Fruit fly (Drosophila melanogaster) whole organism, embryonic: ENCODE results near the gene sxe2.
A peak's percentile ranks its signal among the peaks of the same experiment; 100 is the strongest.

Experiments
- B-H2 ChIP-seq: fragments of 200-800 bp; sonication (Bioruptor generic); optimal IDR thresholded peaks from 2 replicates; lab custom pipeline; 2018; ENCODE audit warnings: missing biosample characterization, mild to moderate bottlenecking, missing genetic modification characterization
- Bgb ChIP-seq: fragments of 200-800 bp; sonication (Bioruptor generic); IDR thresholded peaks from 2 replicates; pipeline ENCODE4 v1.3.6; 2022; ENCODE audit warnings: missing biosample characterization, missing genetic modification characterization; ENCODE audit not compliant: partially characterized antibody
- Bteb2 ChIP-seq: fragments of 200-800 bp; sonication (Bioruptor generic); optimal IDR thresholded peaks from 2 replicates; lab custom pipeline; 2016; ENCODE audit warnings: missing biosample characterization, missing genetic modification characterization
- CG11696 ChIP-seq: fragments of 200-800 bp; sonication (Bioruptor generic); IDR thresholded peaks from 2 replicates; pipeline ENCODE4 v1.3.6; 2022; ENCODE audit warnings: missing biosample characterization, missing genetic modification characterization
- CG12236 ChIP-seq: fragments of 200-800 bp; sonication (Bioruptor generic); optimal IDR thresholded peaks from 2 replicates; lab custom pipeline; 2016; ENCODE audit warnings: missing biosample characterization, missing genetic modification characterization
- CG13624 ChIP-seq: fragments of 200-800 bp; sonication (Bioruptor generic); optimal IDR thresholded peaks from 2 replicates; lab custom pipeline; 2016; ENCODE audit warnings: missing biosample characterization, missing genetic modification characterization
- CG14667 ChIP-seq: fragments of 200-800 bp; sonication (Bioruptor generic); IDR thresholded peaks from 2 replicates; pipeline ENCODE4 v1.3.6; 2022; ENCODE audit warnings: missing biosample characterization, missing genetic modification characterization
- CG16779 ChIP-seq: fragments of 200-800 bp; sonication (Bioruptor generic); IDR thresholded peaks from 2 replicates; pipeline ENCODE4 v1.3.6; 2022; ENCODE audit warnings: missing biosample characterization, missing genetic modification characterization
- CG17385 ChIP-seq: fragments of 200-800 bp; sonication (Bioruptor generic); optimal IDR thresholded peaks from 3 replicates; lab custom pipeline; 2018; ENCODE audit warnings: missing biosample characterization, mild to moderate bottlenecking, missing genetic modification characterization
- CG2120 ChIP-seq: fragments of 200-800 bp; sonication (Bioruptor generic); optimal IDR thresholded peaks from 3 replicates; lab custom pipeline; 2016; ENCODE audit warnings: missing biosample characterization, missing genetic modification characterization
- CG2129 ChIP-seq: fragments of 200-800 bp; sonication (Bioruptor generic); IDR thresholded peaks from 2 replicates; pipeline ENCODE4 v1.3.6; 2022; ENCODE audit warnings: missing biosample characterization, missing genetic modification characterization; ENCODE audit not compliant: partially characterized antibody
- CG2199 ChIP-seq: fragments of 200-800 bp; sonication (Bioruptor generic); IDR thresholded peaks from 3 replicates; pipeline ENCODE4 v1.3.6; 2022; ENCODE audit warnings: missing biosample characterization, missing genetic modification characterization
- CG2712 ChIP-seq: fragments of 200-800 bp; optimal IDR thresholded peaks from 3 replicates; lab custom pipeline; 2019; ENCODE audit warnings: missing biosample characterization, mild to moderate bottlenecking, missing genetic modification characterization, moderate library complexity
- CG2875 ChIP-seq: fragments of 200-800 bp; sonication (Bioruptor generic); optimal IDR thresholded peaks from 2 replicates; lab custom pipeline; 2017; ENCODE audit warnings: missing biosample characterization, mild to moderate bottlenecking, missing genetic modification characterization, missing genetic modification reagents
- CG32532 ChIP-seq: fragments of 200-800 bp; sonication (Bioruptor generic); IDR thresholded peaks from 2 replicates; pipeline ENCODE4 v1.3.6; 2022; ENCODE audit warnings: missing biosample characterization, missing genetic modification characterization
- CG32767 ChIP-seq: fragments of 200-800 bp; sonication (Bioruptor generic); IDR thresholded peaks from 2 replicates; pipeline ENCODE4 v1.3.6; 2022; ENCODE audit warnings: missing biosample characterization, missing genetic modification characterization
- CG6254 ChIP-seq: fragments of 200-800 bp; sonication (Bioruptor generic); optimal IDR thresholded peaks from 3 replicates; lab custom pipeline; 2017; ENCODE audit warnings: mild to moderate bottlenecking, missing biosample characterization, missing genetic modification reagents, missing genetic modification characterization
- CG6654 ChIP-seq: fragments of 200-800 bp; sonication (Bioruptor generic); optimal IDR thresholded peaks from 2 replicates; lab custom pipeline; 2017; ENCODE audit warnings: missing biosample characterization, mild to moderate bottlenecking, missing genetic modification characterization
- CG7271 ChIP-seq: fragments of 200-800 bp; sonication (Bioruptor generic); optimal IDR thresholded peaks from 2 replicates; lab custom pipeline; 2018; ENCODE audit warnings: missing biosample characterization, mild to moderate bottlenecking, missing genetic modification characterization, moderate library complexity
- CG7357 ChIP-seq: fragments of 200-800 bp; sonication (Bioruptor generic); IDR thresholded peaks from 3 replicates; pipeline ENCODE4 v1.3.6; 2022; ENCODE audit warnings: missing biosample characterization, missing genetic modification characterization
- CG7839 ChIP-seq: fragments of 200-800 bp; sonication (Bioruptor generic); optimal IDR thresholded peaks from 3 replicates; lab custom pipeline; 2018; ENCODE audit warnings: missing biosample characterization, mild to moderate bottlenecking, missing genetic modification characterization, moderate library complexity
- CG8388 ChIP-seq: fragments of 200-800 bp; sonication (Bioruptor generic); optimal IDR thresholded peaks from 2 replicates; lab custom pipeline; 2019; ENCODE audit warnings: missing biosample characterization, mild to moderate bottlenecking, missing genetic modification characterization, moderate library complexity
- Gsc ChIP-seq: fragments of 200-800 bp; sonication (Bioruptor generic); IDR thresholded peaks from 2 replicates; pipeline ENCODE4 v1.3.6; 2022; ENCODE audit warnings: missing biosample characterization, missing genetic modification characterization
- H2.0 ChIP-seq: fragments of 200-800 bp; sonication (Bioruptor generic); IDR thresholded peaks from 2 replicates; pipeline ENCODE4 v1.3.6; 2022; ENCODE audit warnings: missing biosample characterization, missing genetic modification characterization
- HLH3B ChIP-seq: fragments of 200-800 bp; sonication (Bioruptor generic); IDR thresholded peaks from 2 replicates; pipeline ENCODE4 v1.3.6; 2022; ENCODE audit warnings: missing biosample characterization, missing genetic modification characterization
- Lpt ChIP-seq: fragments of >200 bp; optimal IDR thresholded peaks from 2 replicates; lab custom pipeline; 2018; ENCODE audit warnings: missing biosample characterization, missing genetic modification characterization
- MESR4 ChIP-seq: fragments of 200-800 bp; sonication (Bioruptor generic); optimal IDR thresholded peaks from 2 replicates; lab custom pipeline; 2018; ENCODE audit warnings: missing biosample characterization, mild to moderate bottlenecking, missing genetic modification characterization, moderate library complexity
- Med ChIP-seq: fragments of 200-800 bp; sonication (Bioruptor generic); peaks from one replicate; lab custom pipeline; 2016; ENCODE audit warnings: missing biosample characterization, missing genetic modification characterization, mild to moderate bottlenecking, inconsistent platforms, moderate library complexity
- Mes4 ChIP-seq: fragments of 200-800 bp; sonication (Bioruptor generic); optimal IDR thresholded peaks from 2 replicates; lab custom pipeline; 2016; ENCODE audit warnings: missing biosample characterization, missing genetic modification characterization
- Myb ChIP-seq: fragments of 200-800 bp; sonication (Bioruptor generic); optimal IDR thresholded peaks from 2 replicates; lab custom pipeline; 2016; ENCODE audit warnings: missing biosample characterization, missing genetic modification characterization
- Nf-YA ChIP-seq: fragments of 200-800 bp; sonication (Bioruptor generic); IDR thresholded peaks from 2 replicates; pipeline ENCODE4 v1.3.6; 2022; ENCODE audit warnings: missing biosample characterization, missing genetic modification characterization
- Ptx1 ChIP-seq: fragments of 200-800 bp; sonication (Bioruptor generic); IDR thresholded peaks from 2 replicates; pipeline ENCODE4 v1.3.6; 2022; ENCODE audit warnings: missing biosample characterization, missing genetic modification characterization
- Ssrp ChIP-seq: fragments of 200-800 bp; sonication (Bioruptor generic); optimal IDR thresholded peaks from 2 replicates; lab custom pipeline; 2018; ENCODE audit warnings: missing biosample characterization, mild to moderate bottlenecking, missing genetic modification characterization, moderate library complexity
- bcd ChIP-seq: fragments of 200-800 bp; sonication (Bioruptor generic); optimal IDR thresholded peaks from 2 replicates; lab custom pipeline; 2017; ENCODE audit warnings: missing biosample characterization, mild to moderate bottlenecking, missing genetic modification characterization
- br ChIP-seq: fragments of >200 bp; optimal IDR thresholded peaks from 2 replicates; lab custom pipeline; 2017
- cato ChIP-seq: fragments of 200-800 bp; sonication (Bioruptor generic); optimal IDR thresholded peaks from 2 replicates; lab custom pipeline; 2016; ENCODE audit warnings: missing biosample characterization, missing genetic modification characterization, borderline replicate concordance
- chinmo ChIP-seq: fragments of 200-800 bp; sonication (Bioruptor generic); IDR thresholded peaks from 4 replicates; pipeline ENCODE4 v1.3.6; 2022; ENCODE audit warnings: missing biosample characterization, missing genetic modification characterization; ENCODE audit not compliant: partially characterized antibody
- crol ChIP-seq: fragments of 200-800 bp; sonication (Bioruptor generic); IDR thresholded peaks from 2 replicates; pipeline ENCODE4 v1.3.6; 2022; ENCODE audit warnings: missing biosample characterization, missing genetic modification characterization
- gem ChIP-seq: fragments of 200-800 bp; sonication (Bioruptor generic); optimal IDR thresholded peaks from 2 replicates; lab custom pipeline; 2019; ENCODE audit warnings: missing biosample characterization, mild to moderate bottlenecking, missing genetic modification characterization, moderate library complexity
- odd ChIP-seq: fragments of 200-800 bp; sonication (Bioruptor generic); optimal IDR thresholded peaks from 2 replicates; lab custom pipeline; 2017; ENCODE audit warnings: missing biosample characterization, mild to moderate bottlenecking, missing genetic modification characterization
- ranshi ChIP-seq: fragments of 200-800 bp; sonication (Bioruptor generic); IDR thresholded peaks from 2 replicates; pipeline ENCODE4 v1.3.6; 2022; ENCODE audit warnings: missing biosample characterization, missing genetic modification characterization
- ro ChIP-seq: fragments of 200-800 bp; sonication (Bioruptor generic); IDR thresholded peaks from 2 replicates; pipeline ENCODE4 v1.3.6; 2022; ENCODE audit warnings: missing biosample characterization, missing genetic modification characterization
- salm ChIP-seq: fragments of 200-800 bp; sonication (Bioruptor generic); optimal IDR thresholded peaks from 2 replicates; lab custom pipeline; 2018; ENCODE audit warnings: missing biosample characterization, mild to moderate bottlenecking, missing genetic modification characterization
- seq ChIP-seq: fragments of 200-800 bp; sonication (Bioruptor generic); IDR thresholded peaks from 2 replicates; pipeline ENCODE4 v1.3.6; 2022; ENCODE audit warnings: missing biosample characterization, missing genetic modification characterization
- sisA ChIP-seq: fragments of 200-800 bp; sonication (Bioruptor generic); IDR thresholded peaks from 2 replicates; pipeline ENCODE4 v1.3.6; 2022; ENCODE audit warnings: missing biosample characterization, missing genetic modification characterization
- sna ChIP-seq: fragments of 200-800 bp; sonication (Bioruptor generic); IDR thresholded peaks from 2 replicates; pipeline ENCODE4 v1.3.6; 2022; ENCODE audit warnings: missing biosample characterization, missing genetic modification characterization; ENCODE audit not compliant: partially characterized antibody
- sug ChIP-seq: fragments of 200-800 bp; optimal IDR thresholded peaks from 2 replicates; lab custom pipeline; 2019; ENCODE audit warnings: missing biosample characterization, mild to moderate bottlenecking, missing genetic modification characterization, moderate library complexity
- tx ChIP-seq: fragments of 200-800 bp; sonication (Bioruptor generic); optimal IDR thresholded peaks from 2 replicates; lab custom pipeline; 2016; ENCODE audit warnings: missing biosample characterization, missing genetic modification characterization
- zfh1 ChIP-seq: fragments of 200-800 bp; sonication (Bioruptor generic); IDR thresholded peaks from 3 replicates; pipeline ENCODE4 v1.3.6; 2022; ENCODE audit warnings: missing biosample characterization, missing genetic modification characterization

Gene sxe2

dm6 chr3R:16051329-16051679 is 32.4 kb upstream of the sxe2 start (continued):
- TF ChIP-seq Mes4 (GFP tag; lab: Kevin White, UChicago) = no peak
- TF ChIP-seq HLH3B (GFP tag; lab: Robert Waterston, UW) = 0 out of 2 replicates have a peak, but pooled peaks have one; percentile 18
- TF ChIP-seq CG32532 (GFP tag; lab: Robert Waterston, UW) = peak; percentile 13; the same call in 1 of the 2 replicates
- peak; percentile 49 for TF ChIP-seq Myb (GFP tag; lab: Kevin White, UChicago)
- TF ChIP-seq CG13624 (GFP tag; lab: Kevin White, UChicago) = peak; percentile 4
- peak; percentile 78 for TF ChIP-seq Med (GFP tag; lab: Kevin White, UChicago)
- TF ChIP-seq sisA = peak; percentile 28; the same call in 1 of the 2 replicates
- peak; percentile 54 for TF ChIP-seq CG2120 (GFP tag; lab: Kevin White, UChicago)

DNA sequence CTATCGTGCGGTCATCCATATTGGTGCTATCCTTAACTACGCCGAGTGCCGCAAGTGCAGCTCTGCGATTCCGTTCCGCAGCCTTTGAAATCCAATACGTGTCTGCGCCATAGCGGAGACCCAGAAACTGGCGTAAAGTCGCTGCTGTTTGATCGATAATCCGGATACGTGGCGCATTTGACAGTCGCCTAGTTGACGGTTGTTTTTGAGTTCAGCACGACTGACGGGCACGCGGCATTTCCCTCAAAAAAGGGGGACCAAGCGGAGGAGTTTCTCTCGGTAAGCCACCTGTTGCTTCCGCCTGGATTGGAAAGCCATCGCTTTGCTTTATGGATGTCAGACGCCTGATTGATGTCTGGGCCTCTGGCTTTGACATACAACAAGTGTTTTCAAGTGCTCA is 16.2 kb upstream of the sxe2 start, which contains the start of gene CG10185:
CG10185 (minus strand) TSS at position 101 of the 400 bp plus-strand sequence.
- TF ChIP-seq H2.0 (GFP tag; lab: Robert Waterston, UW) (no peak), ro (GFP tag; lab: Robert Waterston, UW) (no peak), Gsc (GFP tag; lab: Robert Waterston, UW) (no peak), tx (GFP tag; lab: Kevin White, UChicago) (no peak), B-H2 (no peak), CG16779 (GFP tag; lab: Robert Waterston, UW) (no peak), CG14667 (no peak), zfh1 (GFP tag; lab: Robert Waterston, UW) (no peak), Bteb2 (GFP tag; lab: Kevin White, UChicago) (no peak)

DNA sequence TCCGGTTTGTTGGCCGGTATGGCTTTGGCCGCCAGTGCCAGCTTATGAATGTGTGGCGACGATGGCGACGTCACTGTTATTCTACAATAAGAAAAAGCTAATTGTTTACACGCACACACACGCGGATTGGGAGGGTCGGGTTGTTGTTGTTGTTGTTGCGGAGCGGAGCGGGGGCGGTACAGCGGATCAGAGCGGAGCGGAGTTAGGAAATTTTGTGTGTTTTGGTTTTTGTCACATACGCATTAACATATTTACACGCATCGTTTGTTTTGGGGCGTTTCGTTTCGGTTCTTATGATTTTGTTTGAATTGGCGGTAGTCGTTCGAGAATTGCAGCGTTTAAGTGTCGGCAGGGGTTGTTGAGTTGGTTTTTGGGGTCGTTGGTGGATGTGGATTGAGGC is 14.4 kb upstream of the sxe2 start:
- no peak for TF ChIP-seq CG7271 (tag; lab: Kevin White, UChicago)
- TF ChIP-seq MESR4 = no peak
- TF ChIP-seq CG2712 (tag; lab: Kevin White, UChicago) = no peak
- no peak for TF ChIP-seq sna (GFP tag; lab: Robert Waterston, UW)
- no peak for TF ChIP-seq CG7839 (tag; lab: Kevin White, UChicago)
- peak; percentile 25 for TF ChIP-seq bcd (GFP tag; lab: Kevin White, UChicago)
- peak; percentile 3 for TF ChIP-seq CG6654 (GFP tag; lab: Kevin White, UChicago)
- no peak for TF ChIP-seq Bgb (GFP tag; lab: Robert Waterston, UW)
- TF ChIP-seq CG11696 (GFP tag; lab: Robert Waterston, UW) = 0 out of 2 replicates have a peak, but pooled peaks have one; percentile 18
- TF ChIP-seq seq (GFP tag; lab: Robert Waterston, UW) = no peak
- no peak for TF ChIP-seq CG2199 (GFP tag; lab: Robert Waterston, UW)
- TF ChIP-seq Ssrp (tag; lab: Kevin White, UChicago) = no peak
- TF ChIP-seq Nf-YA = no peak
- TF ChIP-seq br (lab: Kevin White, UChicago) = no peak
- no peak for TF ChIP-seq sug
- TF ChIP-seq crol = peak; percentile 86
- TF ChIP-seq CG2129 (GFP tag; lab: Robert Waterston, UW) = no peak
- TF ChIP-seq CG7357 (GFP tag; lab: Robert Waterston, UW) = 0 out of 3 replicates have a peak, but pooled peaks have one; percentile 23
- TF ChIP-seq salm = peak; percentile 21
- peak; percentile 76 for TF ChIP-seq Med (GFP tag; lab: Kevin White, UChicago)
- no peak for TF ChIP-seq chinmo (GFP tag; lab: Robert Waterston, UW)
- peak; percentile 69 for TF ChIP-seq CG2875 (GFP tag; lab: Kevin White, UChicago)
- TF ChIP-seq cato (GFP tag; lab: Kevin White, UChicago) = no peak
- no peak for TF ChIP-seq Ptx1 (GFP tag; lab: Robert Waterston, UW)
- TF ChIP-seq gem (tag; lab: Kevin White, UChicago) = no peak
- no peak for TF ChIP-seq CG8388 (GFP tag; lab: Kevin White, UChicago)
- TF ChIP-seq CG17385 (GFP tag; lab: Kevin White, UChicago) = peak; percentile 41
- no peak for TF ChIP-seq Lpt (GFP tag; lab: Kevin White, UChicago)
- TF ChIP-seq CG32767 = no peak
- peak; percentile 11 for TF ChIP-seq CG6254 (GFP tag; lab: Kevin White, UChicago)
- TF ChIP-seq CG13624 (GFP tag; lab: Kevin White, UChicago) = no peak
- no peak; the same call in 1 of the 2 replicates for TF ChIP-seq ranshi (GFP tag; lab: Robert Waterston, UW)
- TF ChIP-seq CG12236 (GFP tag; lab: Kevin White, UChicago) = peak; percentile 46
- TF ChIP-seq odd = no peak
